Worm (Caenorhabditis elegans): ENCODE measurements around the gene F41E7.9.

The F41E7.9 gene

DNA sequence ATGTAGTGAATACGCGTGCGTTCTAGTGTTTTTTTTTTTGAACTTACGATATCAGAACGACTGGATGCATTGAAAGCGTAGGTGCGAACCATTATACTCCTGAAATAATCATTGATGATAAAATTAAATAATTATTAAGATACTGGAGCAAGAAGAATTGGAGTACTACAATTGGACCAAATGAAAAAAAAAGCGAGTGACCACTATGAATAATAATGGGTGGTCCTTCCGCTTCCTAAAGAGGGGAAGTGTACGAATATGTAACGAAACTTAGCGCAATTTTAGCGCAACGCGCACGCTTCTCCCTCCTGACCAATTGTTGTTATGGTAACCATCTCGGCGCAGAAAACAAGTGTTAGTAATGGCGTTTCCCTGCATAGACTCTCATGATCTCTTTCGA lies at the start of gene F41E7.9:
F41E7.9 (minus strand) TSS at position 101 of the 400 bp plus-strand sequence.
- no peak for TF ChIP-seq nhr-77 (tag; optimal IDR thresholded peaks at IDR 0.05)
- no peak for TF ChIP-seq Y48G9A.11 (GFP tag; IDR thresholded peaks at IDR 0.05)
- TF ChIP-seq cey-2 (tag; optimal IDR thresholded peaks at IDR 0.05; ENCODE audit: borderline replicate concordance, insufficient read depth), result no peak

DNA sequence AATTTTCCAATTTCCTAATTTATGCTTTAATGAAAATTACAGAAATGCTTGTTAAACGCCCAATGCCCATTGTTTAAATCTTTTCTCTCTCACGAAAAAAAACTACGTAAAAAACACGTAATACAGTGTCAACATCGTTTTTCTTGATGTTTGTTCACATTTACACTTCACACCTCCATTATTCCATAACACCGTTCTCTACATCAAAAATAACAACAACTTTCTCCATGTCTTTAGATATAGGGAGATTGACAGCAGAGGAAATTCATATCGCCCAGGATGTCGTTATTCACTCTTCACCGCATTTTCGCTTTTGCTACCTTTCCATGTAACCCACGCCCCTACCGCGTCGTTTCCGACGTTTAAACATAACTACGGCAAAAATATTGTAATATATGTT lies 42.3 kb upstream of the F41E7.9 start, which contains the start of gene efhc-1:
efhc-1 (plus strand) TSS at position 301 of the 400 bp plus-strand sequence.
- TF ChIP-seq T26A8.4 (GFP tag; IDR thresholded peaks at IDR 0.05) (no peak), ZK337.2 (GFP tag; IDR thresholded peaks at IDR 0.05) (no peak), ZK546.5 (tag; optimal IDR thresholded peaks at IDR 0.05) (no peak), aha-1 (tag) (peak; percentile 51), nhr-41 (GFP tag; IDR thresholded peaks at IDR 0.05) (no peak)

DNA sequence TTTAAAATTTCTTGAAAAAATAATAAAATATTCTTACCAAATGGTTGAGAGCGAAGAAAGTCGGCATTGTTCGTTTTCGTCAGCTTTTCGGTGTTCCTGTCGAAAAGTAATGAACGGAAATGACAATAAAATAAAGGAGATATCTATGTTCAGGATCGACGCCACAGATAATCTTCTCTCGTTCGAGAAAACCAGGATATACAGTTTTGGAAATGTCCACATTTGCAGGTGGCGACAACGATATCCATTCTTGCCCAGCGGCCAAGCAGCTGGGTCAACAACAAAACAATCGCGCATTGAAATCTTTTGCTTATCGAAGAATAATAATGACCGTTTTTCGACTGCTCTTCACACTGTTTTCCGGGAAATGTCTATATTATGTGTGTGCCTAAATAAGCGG lies 39.8 kb upstream of the F41E7.9 start, which contains the start of gene R07E3.7:
R07E3.7 (minus strand) TSS at position 101 of the 400 bp plus-strand sequence.
- TF ChIP-seq hmg-1.1 (GFP tag; IDR thresholded peaks at IDR 0.05) (no peak), ctbp-1 (GFP tag; IDR thresholded peaks at IDR 0.05) (no peak), fkh-10 (GFP tag; optimal IDR thresholded peaks at IDR 0.05) (no peak), nhr-77 (tag; optimal IDR thresholded peaks at IDR 0.05) (no peak), hlh-11 (tag; optimal IDR thresholded peaks at IDR 0.05) (no peak), sdz-12 (GFP tag; optimal IDR thresholded peaks at IDR 0.05) (no peak), ZK546.5 (tag; optimal IDR thresholded peaks at IDR 0.05) (no peak), lin-13 (GFP tag; optimal IDR thresholded peaks at IDR 0.05) (no peak), madf-9 (GFP tag; conservative IDR thresholded peaks at IDR 0.05) (no peak), tra-1 (GFP tag; IDR thresholded peaks at IDR 0.05) (no peak), mes-2 (tag; optimal IDR thresholded peaks at IDR 0.05; ENCODE audit: poor library complexity, severe bottlenecking) (no peak), nhr-102 (tag; optimal IDR thresholded peaks at IDR 0.05) (no peak), daf-8 (GFP tag; IDR thresholded peaks at IDR 0.05) (no peak)

DNA sequence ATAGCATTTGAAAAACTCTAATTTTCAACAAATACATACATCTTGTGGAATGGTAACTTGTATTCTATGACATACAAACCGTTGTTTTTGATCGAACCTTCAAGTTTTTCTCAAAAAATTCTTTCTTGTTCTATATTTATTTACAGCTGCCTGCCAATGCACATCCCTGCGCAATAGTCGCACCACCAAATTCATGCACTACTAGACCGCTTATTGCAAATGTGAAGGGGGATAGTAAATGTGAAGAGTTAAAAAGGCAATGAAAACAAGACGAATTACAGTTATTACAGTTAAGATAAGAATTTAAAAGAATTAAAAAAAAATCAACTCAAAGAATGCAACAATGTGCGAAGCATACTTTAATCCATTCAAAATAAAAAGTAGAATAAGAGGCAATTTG lies 38.1 kb upstream of the F41E7.9 start:
- no peak for TF ChIP-seq ctbp-1 (GFP tag; IDR thresholded peaks at IDR 0.05)
- peak in 1 of 2 experiments; percentile 28 for TF ChIP-seq unc-62 (GFP tag; optimal IDR thresholded peaks at IDR 0.05 in 1 of 2)
- TF ChIP-seq unc-62 (tag; optimal IDR thresholded peaks at IDR 0.05), result no peak
- TF ChIP-seq aly-2 (tag; optimal IDR thresholded peaks at IDR 0.05), result no peak
- TF ChIP-seq F10B5.3 (tag; optimal IDR thresholded peaks at IDR 0.05), result no peak
- TF ChIP-seq Y105C5A.15 (GFP tag; IDR thresholded peaks at IDR 0.05), result no peak
- TF ChIP-seq pqm-1 (tag; optimal IDR thresholded peaks at IDR 0.05), result no peak
- TF ChIP-seq ceh-32 (tag; optimal IDR thresholded peaks at IDR 0.05; ENCODE audit: poor library complexity), result no peak

- TF ChIP-seq nhr-28 (tag; optimal IDR thresholded peaks at IDR 0.05) (peak; percentile 21), fkh-10 (GFP tag; optimal IDR thresholded peaks at IDR 0.05) (no peak), arid-1 (GFP tag; conservative IDR thresholded peaks at IDR 0.05) (no peak), unc-62 (GFP tag; optimal IDR thresholded peaks at IDR 0.05 in 1 of 2) (no peak), unc-62 (tag; optimal IDR thresholded peaks at IDR 0.05) (no peak), ceh-82 (tag; optimal IDR thresholded peaks at IDR 0.05) (no peak), ama-1 (optimal IDR thresholded peaks at IDR 0.05) (no peak), ztf-7 (tag; optimal IDR thresholded peaks at IDR 0.05) (no peak), gei-8 (GFP tag; optimal IDR thresholded peaks at IDR 0.05) (no peak), cey-2 (tag; optimal IDR thresholded peaks at IDR 0.05; ENCODE audit: borderline replicate concordance, insufficient read depth) (no peak), aha-1 (tag) (peak; percentile 90), saeg-2 (GFP tag; IDR thresholded peaks at IDR 0.05) (no peak)
Measured at ce11 chrX:10350151-10350550, 34.3 kb upstream of the F41E7.9 start.
